Worm (Caenorhabditis elegans) whole organism, young adult: ENCODE results near the gene hot-8.

ENCODE experiments used
- ama-1 ChIP-seq, 3 experiments: fragments of 150-350 bp in 1 of 3; sonication (generic microtip) in 2 of 3; optimal IDR thresholded peaks; 2 replicates each; lab custom pipeline; 2014 to 2018; ENCODE audit warnings: missing biosample characterization in 2 of 3, missing genetic modification characterization in 2 of 3, missing genetic modification reagents in 2 of 3
- attf-3 ChIP-seq: fragments of 200-800 bp; sonication (Bioruptor generic); conservative IDR thresholded peaks from 2 replicates; pipeline ENCODE4 v1.3.6; 2022; ENCODE audit warnings: missing genetic modification reagents, missing genetic modification characterization, missing compliant biosample characterization
- ztf-3 ChIP-seq: fragments of 200-800 bp; sonication (Bioruptor generic); optimal IDR thresholded peaks from 2 replicates; lab custom pipeline; 2018; ENCODE audit warnings: mild to moderate bottlenecking, missing genetic modification characterization, missing compliant biosample characterization

- TF ChIP-seq ama-1 (optimal IDR thresholded peaks at IDR 0.05; lab: Kevin White, UChicago): no peak
- no peak for TF ChIP-seq ama-1 (GFP tag; optimal IDR thresholded peaks at IDR 0.05; lab: Kevin White, UChicago)
- TF ChIP-seq attf-3 (GFP tag; lab: Robert Waterston, UW): no peak
- TF ChIP-seq ztf-3 (GFP tag; lab: Kevin White, UChicago): no peak
Measured at ce11 chrX:1183258-1183657, 3.2 kb downstream of the hot-8 start.
